Fruit fly (Drosophila melanogaster) whole organism, embryonic: ENCODE results near the gene Obp93a.

Experiments used
- Ada2b ChIP-seq: fragments of 200-800 bp; sonication (Bioruptor generic); IDR thresholded peaks from 2 replicates; pipeline ENCODE4 v1.3.6; 2022; ENCODE audit warnings: missing biosample characterization, missing genetic modification characterization
- Aef1 ChIP-seq: fragments of 200-800 bp; sonication (Bioruptor generic); IDR thresholded peaks from 3 replicates; pipeline ENCODE4 v1.3.6; 2022; ENCODE audit warnings: missing biosample characterization, missing genetic modification characterization
- Atf6 ChIP-seq: fragments of 200-800 bp; sonication (Bioruptor generic); IDR thresholded peaks from 2 replicates; pipeline ENCODE4 v1.3.6; 2022; ENCODE audit warnings: missing biosample characterization, missing genetic modification characterization
- B-H2 ChIP-seq: fragments of 200-800 bp; sonication (Bioruptor generic); optimal IDR thresholded peaks from 2 replicates; lab custom pipeline; 2018; ENCODE audit warnings: missing biosample characterization, mild to moderate bottlenecking, missing genetic modification characterization
- CG10147 ChIP-seq: fragments of 200-800 bp; sonication (Bioruptor generic); optimal IDR thresholded peaks from 2 replicates; lab custom pipeline; 2019; ENCODE audit warnings: missing biosample characterization, mild to moderate bottlenecking, missing genetic modification characterization, moderate library complexity
- CG10274 ChIP-seq: fragments of 200-800 bp; sonication (Bioruptor generic); optimal IDR thresholded peaks from 3 replicates; lab custom pipeline; 2017; ENCODE audit warnings: missing biosample characterization, mild to moderate bottlenecking, missing genetic modification characterization
- CG10654 ChIP-seq: fragments of 200-800 bp; sonication (Bioruptor generic); optimal IDR thresholded peaks from 2 replicates; lab custom pipeline; 2016; ENCODE audit warnings: missing biosample characterization, missing genetic modification characterization
- CG12219 ChIP-seq: fragments of 200-800 bp; sonication (Bioruptor generic); optimal IDR thresholded peaks from 3 replicates; lab custom pipeline; 2018; ENCODE audit warnings: missing biosample characterization, mild to moderate bottlenecking, missing genetic modification characterization
- CG13775 ChIP-seq: fragments of 200-800 bp; sonication (Bioruptor generic); optimal IDR thresholded peaks from 3 replicates; lab custom pipeline; 2017; ENCODE audit warnings: missing biosample characterization, mild to moderate bottlenecking, missing genetic modification characterization
- CG15514 ChIP-seq: fragments of 200-800 bp; sonication (Bioruptor generic); optimal IDR thresholded peaks from 3 replicates; lab custom pipeline; 2017; ENCODE audit warnings: missing biosample characterization, missing genetic modification characterization, mild to moderate bottlenecking, moderate library complexity, missing genetic modification reagents
- CG18619 ChIP-seq: fragments of 200-800 bp; sonication (Bioruptor generic); optimal IDR thresholded peaks from 3 replicates; lab custom pipeline; 2017; ENCODE audit warnings: missing biosample characterization, mild to moderate bottlenecking, missing genetic modification characterization
- CG30403 ChIP-seq: fragments of 200-800 bp; sonication (Bioruptor generic); optimal IDR thresholded peaks from 3 replicates; lab custom pipeline; 2016; ENCODE audit warnings: missing biosample characterization, missing genetic modification characterization
- CG34376 ChIP-seq: fragments of 200-800 bp; sonication (Bioruptor generic); optimal IDR thresholded peaks from 2 replicates; lab custom pipeline; 2018; ENCODE audit warnings: missing biosample characterization, mild to moderate bottlenecking, missing genetic modification characterization
- CG8359 ChIP-seq: fragments of 200-800 bp; sonication (Bioruptor generic); optimal IDR thresholded peaks from 2 replicates; lab custom pipeline; 2017; ENCODE audit warnings: missing biosample characterization, mild to moderate bottlenecking, missing genetic modification characterization, borderline replicate concordance
- CG8478 ChIP-seq: fragments of >200 bp; optimal IDR thresholded peaks from 2 replicates; lab custom pipeline; 2018
- CG9609 ChIP-seq: fragments of 200-800 bp; sonication (Bioruptor generic); optimal IDR thresholded peaks from 3 replicates; lab custom pipeline; 2016; ENCODE audit warnings: missing biosample characterization, missing genetic modification characterization
- CG9876 ChIP-seq: fragments of 200-800 bp; sonication (Bioruptor generic); optimal IDR thresholded peaks from 2 replicates; lab custom pipeline; 2016; ENCODE audit warnings: missing biosample characterization, missing genetic modification characterization
- CG9932 ChIP-seq: fragments of 200-800 bp; sonication (Bioruptor generic); IDR thresholded peaks from 2 replicates; pipeline ENCODE4 v1.3.6; 2022; ENCODE audit warnings: missing biosample characterization, missing genetic modification characterization
- Drgx ChIP-seq: fragments of 200-800 bp; sonication (Bioruptor generic); IDR thresholded peaks from 2 replicates; pipeline ENCODE4 v1.3.6; 2022; ENCODE audit warnings: missing biosample characterization, missing genetic modification characterization
- Ets65A ChIP-seq: fragments of 200-800 bp; sonication (Bioruptor generic); peaks from one replicate; lab custom pipeline; 2016; ENCODE audit warnings: missing biosample characterization, missing genetic modification characterization
- HLH54F ChIP-seq: fragments of 200-800 bp; sonication (Bioruptor generic); optimal IDR thresholded peaks from 3 replicates; lab custom pipeline; 2016; ENCODE audit warnings: missing biosample characterization, missing genetic modification characterization
- HmgZ ChIP-seq: fragments of 200-800 bp; sonication (Bioruptor generic); optimal IDR thresholded peaks from 2 replicates; lab custom pipeline; 2018; ENCODE audit warnings: missing biosample characterization, mild to moderate bottlenecking, missing genetic modification characterization
- Hmx ChIP-seq: fragments of 200-800 bp; sonication (Bioruptor generic); optimal IDR thresholded peaks from 2 replicates; lab custom pipeline; 2016; ENCODE audit warnings: missing biosample characterization, missing genetic modification characterization
- Med ChIP-seq: fragments of 200-800 bp; sonication (Bioruptor generic); peaks from one replicate; lab custom pipeline; 2016; ENCODE audit warnings: missing biosample characterization, missing genetic modification characterization, mild to moderate bottlenecking, inconsistent platforms, moderate library complexity
- Meics ChIP-seq: fragments of 200-800 bp; sonication (Bioruptor generic); optimal IDR thresholded peaks from 2 replicates; lab custom pipeline; 2017; ENCODE audit warnings: missing biosample characterization, mild to moderate bottlenecking, missing genetic modification characterization
- Mes4 ChIP-seq: fragments of 200-800 bp; sonication (Bioruptor generic); optimal IDR thresholded peaks from 2 replicates; lab custom pipeline; 2016; ENCODE audit warnings: missing biosample characterization, missing genetic modification characterization
- Mrtf ChIP-seq: fragments of 200-800 bp; sonication (Bioruptor generic); IDR thresholded peaks from 3 replicates; pipeline ENCODE4 v1.3.6; 2022; ENCODE audit warnings: missing biosample characterization, missing genetic modification characterization
- Myb ChIP-seq: fragments of 200-800 bp; sonication (Bioruptor generic); optimal IDR thresholded peaks from 2 replicates; lab custom pipeline; 2016; ENCODE audit warnings: missing biosample characterization, missing genetic modification characterization
- Nf-YB ChIP-seq: fragments of 200-800 bp; sonication (Bioruptor generic); optimal IDR thresholded peaks from 3 replicates; lab custom pipeline; 2019; ENCODE audit warnings: missing biosample characterization, mild to moderate bottlenecking, missing genetic modification characterization, moderate library complexity
- Nf-YC ChIP-seq: fragments of 200-800 bp; optimal IDR thresholded peaks from 3 replicates; lab custom pipeline; 2019; ENCODE audit warnings: missing biosample characterization, mild to moderate bottlenecking, missing genetic modification characterization, moderate library complexity
- Vsx1 ChIP-seq: fragments of 200-800 bp; sonication (Bioruptor generic); optimal IDR thresholded peaks from 2 replicates; lab custom pipeline; 2017; ENCODE audit warnings: missing biosample characterization, mild to moderate bottlenecking, missing genetic modification characterization, missing genetic modification reagents
- bowl ChIP-seq: fragments of 200-800 bp; sonication (Bioruptor generic); IDR thresholded peaks from 2 replicates; pipeline ENCODE4 v1.3.6; 2022; ENCODE audit warnings: missing biosample characterization, missing genetic modification characterization
- chinmo ChIP-seq: fragments of 200-800 bp; sonication (Bioruptor generic); IDR thresholded peaks from 4 replicates; pipeline ENCODE4 v1.3.6; 2022; ENCODE audit warnings: missing biosample characterization, missing genetic modification characterization; ENCODE audit not compliant: partially characterized antibody
- da ChIP-seq: fragments of 200-800 bp; sonication (Bioruptor generic); optimal IDR thresholded peaks from 2 replicates; lab custom pipeline; 2016; ENCODE audit warnings: missing biosample characterization, missing genetic modification characterization
- exex ChIP-seq: fragments of 200-800 bp; sonication (Bioruptor generic); optimal IDR thresholded peaks from 4 replicates; lab custom pipeline; 2018; ENCODE audit warnings: missing biosample characterization, mild to moderate bottlenecking, missing genetic modification characterization, moderate library complexity
- fd3F ChIP-seq: fragments of 200-800 bp; sonication (Bioruptor generic); optimal IDR thresholded peaks from 2 replicates; lab custom pipeline; 2018; ENCODE audit warnings: missing biosample characterization, mild to moderate bottlenecking, missing genetic modification characterization, moderate library complexity
- grn ChIP-seq: fragments of 200-800 bp; sonication (Bioruptor generic); optimal IDR thresholded peaks from 3 replicates; lab custom pipeline; 2017; ENCODE audit warnings: missing biosample characterization, missing genetic modification characterization
- h ChIP-seq: fragments of >200 bp; optimal IDR thresholded peaks from 2 replicates; lab custom pipeline; 2017
- her ChIP-seq: fragments of 200-800 bp; sonication (Bioruptor generic); optimal IDR thresholded peaks from 2 replicates; lab custom pipeline; 2016; ENCODE audit warnings: missing biosample characterization, missing genetic modification characterization
- hkb ChIP-seq, 2 experiments: fragments of 200-800 bp in 1 of 2; fragments of >200 bp in 1 of 2; sonication (Bioruptor generic) in 1 of 2; IDR thresholded peaks in 1 of 2; optimal IDR thresholded peaks in 1 of 2; 2 replicates each; pipeline versions ENCODE4 v1.3.6 to Lab custom; 2017 to 2022; ENCODE audit warnings: missing biosample characterization in 1 of 2, missing genetic modification characterization in 1 of 2
- jumu ChIP-seq: fragments of 200-800 bp; sonication (Bioruptor generic); optimal IDR thresholded peaks from 3 replicates; lab custom pipeline; 2016; ENCODE audit warnings: missing biosample characterization, missing genetic modification characterization
- kay ChIP-seq: fragments of 200-800 bp; sonication (Bioruptor generic); optimal IDR thresholded peaks from 2 replicates; lab custom pipeline; 2016; ENCODE audit warnings: missing biosample characterization, missing genetic modification characterization
- lab ChIP-seq: fragments of 200-800 bp; sonication (Bioruptor generic); optimal IDR thresholded peaks from 3 replicates; lab custom pipeline; 2017; ENCODE audit warnings: missing biosample characterization, missing genetic modification characterization, mild to moderate bottlenecking, moderate library complexity, missing genetic modification reagents
- sens ChIP-seq: fragments of 200-800 bp; sonication (Bioruptor generic); peaks from one replicate; lab custom pipeline; 2016; ENCODE audit warnings: missing biosample characterization, missing genetic modification characterization
- sna ChIP-seq: fragments of 200-800 bp; sonication (Bioruptor generic); IDR thresholded peaks from 2 replicates; pipeline ENCODE4 v1.3.6; 2022; ENCODE audit warnings: missing biosample characterization, missing genetic modification characterization; ENCODE audit not compliant: partially characterized antibody
- so ChIP-seq: fragments of 200-800 bp; sonication (Bioruptor generic); IDR thresholded peaks from 3 replicates; pipeline ENCODE4 v1.3.6; 2022; ENCODE audit warnings: missing biosample characterization, missing genetic modification characterization
- unpg ChIP-seq: fragments of 200-800 bp; sonication (Bioruptor generic); optimal IDR thresholded peaks from 3 replicates; lab custom pipeline; 2018; ENCODE audit warnings: missing biosample characterization, mild to moderate bottlenecking, missing genetic modification characterization, moderate library complexity
- wdn ChIP-seq: fragments of 200-800 bp; sonication (Bioruptor generic); IDR thresholded peaks from 2 replicates; pipeline ENCODE4 v1.3.6; 2022; ENCODE audit warnings: missing biosample characterization, missing genetic modification characterization
- zen ChIP-seq: fragments of 200-800 bp; sonication (Bioruptor generic); optimal IDR thresholded peaks from 3 replicates; lab custom pipeline; 2018; ENCODE audit warnings: missing biosample characterization, mild to moderate bottlenecking, missing genetic modification characterization, moderate library complexity

Gene Obp93a

dm6 chr3R:21163318-21163828, 33.9 kb upstream of the Obp93a start, which contains the start of gene CG5810 (continued):
- TF ChIP-seq Vsx1 (peak; percentile 44), CG34376 (GFP tag; lab: Kevin White, UChicago) (peak; percentile 93), Nf-YC (tag; lab: Kevin White, UChicago) (peak; percentile 9), Myb (GFP tag; lab: Kevin White, UChicago) (no peak), HmgZ (tag; lab: Kevin White, UChicago) (peak; percentile 90), CG8359 (GFP tag; lab: Kevin White, UChicago) (no peak), fd3F (GFP tag; lab: Kevin White, UChicago) (peak; percentile 22), CG10654 (GFP tag; lab: Kevin White, UChicago) (no peak), grn (GFP tag; lab: Kevin White, UChicago) (peak; percentile 58), Mrtf (GFP tag; lab: Robert Waterston, UW) (no peak), Med (GFP tag; lab: Kevin White, UChicago) (peak; percentile 0), Nf-YB (no peak), CG8478 (lab: Kevin White, UChicago) (no peak), CG12219 (GFP tag; lab: Kevin White, UChicago) (peak; percentile 51), zen (tag; lab: Kevin White, UChicago) (no peak), CG10274 (GFP tag; lab: Kevin White, UChicago) (no peak), exex (tag; lab: Kevin White, UChicago) (peak; percentile 91), Atf6 (peak; percentile 57; the same call in 1 of the 2 replicates), sna (GFP tag; lab: Robert Waterston, UW) (no peak), chinmo (GFP tag; lab: Robert Waterston, UW) (peak; percentile 96), bowl (GFP tag; lab: Robert Waterston, UW) (peak; percentile 21; the same call in 1 of the 2 replicates), unpg (GFP tag; lab: Kevin White, UChicago) (peak; percentile 10), lab (GFP tag; lab: Kevin White, UChicago) (peak; percentile 23), h (lab: Kevin White, UChicago) (no peak)

- TF ChIP-seq sens (GFP tag; lab: Kevin White, UChicago) (peak; percentile 51), CG30403 (GFP tag; lab: Kevin White, UChicago) (peak; percentile 34), Mes4 (GFP tag; lab: Kevin White, UChicago) (peak; percentile 22), B-H2 (peak; percentile 24), Hmx (GFP tag; lab: Kevin White, UChicago) (no peak), Aef1 (peak; percentile 32; the same call in 2 of the 3 replicates), CG9876 (GFP tag; lab: Kevin White, UChicago) (peak; percentile 32), Ets65A (GFP tag; lab: Kevin White, UChicago) (peak; percentile 89), CG15514 (GFP tag; lab: Kevin White, UChicago) (peak; percentile 27), so (GFP tag; lab: Robert Waterston, UW) (peak; percentile 64; the same call in 2 of the 3 replicates), wdn (GFP tag; lab: Robert Waterston, UW) (0 out of 2 replicates have a peak, but pooled peaks have one; percentile 20), hkb (optimal IDR thresholded peaks at IDR 0.05; lab: Kevin White, UChicago) (no peak), hkb (GFP tag; IDR thresholded peaks at IDR 0.05; lab: Robert Waterston, UW) (peak; percentile 65), Ada2b (GFP tag; lab: Robert Waterston, UW) (peak; percentile 41; the same call in 1 of the 2 replicates), CG9609 (GFP tag; lab: Kevin White, UChicago) (peak; percentile 50), HLH54F (GFP tag; lab: Kevin White, UChicago) (peak; percentile 59), da (GFP tag; lab: Kevin White, UChicago) (peak; percentile 8), CG10147 (GFP tag; lab: Kevin White, UChicago) (peak; percentile 8), jumu (no peak), CG18619 (GFP tag; lab: Kevin White, UChicago) (peak; percentile 53), CG13775 (GFP tag; lab: Kevin White, UChicago) (peak; percentile 30), unpg (GFP tag; lab: Kevin White, UChicago) (peak; percentile 36), Meics (no peak), CG12219 (GFP tag; lab: Kevin White, UChicago) (peak; percentile 38), CG9932 (GFP tag; lab: Robert Waterston, UW) (peak; percentile 47), Drgx (GFP tag; lab: Robert Waterston, UW) (no peak), kay (GFP tag; lab: Kevin White, UChicago) (peak; percentile 38), her (GFP tag; lab: Kevin White, UChicago) (peak; percentile 0)
Measured at dm6 chr3R:21161620-21162029, 32.1 kb upstream of the Obp93a start.
